Worm (Caenorhabditis elegans) whole organism, mixed stage, embryonic: Measurements from ENCODE around the gene old-2.

Experiments used
- elt-3 ChIP-seq: fragments of 150-350 bp; optimal IDR thresholded peaks from 2 replicates; lab custom pipeline; 2014; ENCODE audit warnings: missing biosample characterization, missing genetic modification characterization
- lsy-2 ChIP-seq: fragments of 150-350 bp; optimal IDR thresholded peaks from 2 replicates; lab custom pipeline; 2014; ENCODE audit warnings: missing biosample characterization, missing genetic modification characterization

- no peak for TF ChIP-seq lsy-2 (tag; lab: Kevin White, UChicago)
- TF ChIP-seq elt-3 (tag; lab: Kevin White, UChicago) = no peak
Observed at ce11 chrII:9835958-9836357, 13.4 kb downstream of the old-2 start.
